Fruit fly (Drosophila melanogaster) whole organism, embryonic: Measurements from ENCODE around the gene CG16749.

Experiments
- Aef1 ChIP-seq: fragments of 200-800 bp; sonication (Bioruptor generic); IDR thresholded peaks from 3 replicates; pipeline ENCODE4 v1.3.6; 2022; ENCODE audit warnings: missing biosample characterization, missing genetic modification characterization
- Asciz ChIP-seq: fragments of 200-800 bp; sonication (Bioruptor generic); optimal IDR thresholded peaks from 2 replicates; lab custom pipeline; 2017; ENCODE audit warnings: missing biosample characterization, mild to moderate bottlenecking, missing genetic modification characterization, missing genetic modification reagents
- CG10267 ChIP-seq: fragments of 200-800 bp; sonication (Bioruptor generic); optimal IDR thresholded peaks from 2 replicates; lab custom pipeline; 2018; ENCODE audit warnings: missing biosample characterization, mild to moderate bottlenecking, missing genetic modification characterization, moderate library complexity
- CG10321 ChIP-seq: fragments of 200-800 bp; sonication (Bioruptor generic); IDR thresholded peaks from 2 replicates; pipeline ENCODE4 v1.3.6; 2022; ENCODE audit warnings: missing biosample characterization, missing genetic modification characterization
- CG11560 ChIP-seq: fragments of 200-800 bp; sonication (Bioruptor generic); IDR thresholded peaks from 3 replicates; pipeline ENCODE4 v1.3.6; 2022; ENCODE audit warnings: missing biosample characterization, missing genetic modification characterization
- CG12104 ChIP-seq: fragments of 200-800 bp; sonication (Bioruptor generic); optimal IDR thresholded peaks from 3 replicates; lab custom pipeline; 2016; ENCODE audit warnings: missing biosample characterization, missing genetic modification characterization
- CG12155 ChIP-seq: fragments of 200-800 bp; sonication (Bioruptor generic); optimal IDR thresholded peaks from 3 replicates; lab custom pipeline; 2016; ENCODE audit warnings: missing biosample characterization, missing genetic modification characterization
- CG13424 ChIP-seq: fragments of 200-800 bp; sonication (Bioruptor generic); optimal IDR thresholded peaks from 2 replicates; lab custom pipeline; 2019; ENCODE audit warnings: missing biosample characterization, mild to moderate bottlenecking, missing genetic modification characterization, moderate library complexity
- CG13775 ChIP-seq: fragments of 200-800 bp; sonication (Bioruptor generic); optimal IDR thresholded peaks from 3 replicates; lab custom pipeline; 2017; ENCODE audit warnings: missing biosample characterization, mild to moderate bottlenecking, missing genetic modification characterization
- CG15601 ChIP-seq: fragments of 200-800 bp; sonication (Bioruptor generic); optimal IDR thresholded peaks from 3 replicates; lab custom pipeline; 2019; ENCODE audit warnings: missing biosample characterization, mild to moderate bottlenecking, missing genetic modification characterization, moderate library complexity
- CG31365 ChIP-seq: fragments of 200-800 bp; sonication (Bioruptor generic); optimal IDR thresholded peaks from 2 replicates; lab custom pipeline; 2018; ENCODE audit warnings: missing biosample characterization, mild to moderate bottlenecking, missing genetic modification characterization
- CG34422 ChIP-seq: fragments of 200-800 bp; sonication (Bioruptor generic); IDR thresholded peaks from 3 replicates; pipeline ENCODE4 v1.3.6; 2022; ENCODE audit warnings: missing biosample characterization, missing genetic modification characterization
- CG4404 ChIP-seq: fragments of 200-800 bp; sonication (Bioruptor generic); IDR thresholded peaks from 2 replicates; pipeline ENCODE4 v1.3.6; 2022; ENCODE audit warnings: missing biosample characterization, missing genetic modification characterization
- CG6689 ChIP-seq: fragments of 200-800 bp; sonication (Bioruptor generic); IDR thresholded peaks from 2 replicates; pipeline ENCODE4 v1.3.6; 2022; ENCODE audit warnings: missing biosample characterization, missing genetic modification characterization
- CG9609 ChIP-seq: fragments of 200-800 bp; sonication (Bioruptor generic); optimal IDR thresholded peaks from 3 replicates; lab custom pipeline; 2016; ENCODE audit warnings: missing biosample characterization, missing genetic modification characterization
- CHES-1-like ChIP-seq: fragments of 200-800 bp; sonication (Bioruptor generic); optimal IDR thresholded peaks from 2 replicates; lab custom pipeline; 2016; ENCODE audit warnings: missing biosample characterization, missing genetic modification characterization
- CoRest ChIP-seq: fragments of 200-800 bp; sonication (Bioruptor generic); optimal IDR thresholded peaks from 3 replicates; lab custom pipeline; 2018; ENCODE audit warnings: missing biosample characterization, mild to moderate bottlenecking, missing genetic modification characterization, moderate library complexity
- Deaf1 ChIP-seq: fragments of 200-800 bp; optimal IDR thresholded peaks from 3 replicates; lab custom pipeline; 2019; ENCODE audit warnings: missing biosample characterization, mild to moderate bottlenecking, missing genetic modification characterization, moderate library complexity
- Dek ChIP-seq: fragments of 200-800 bp; sonication (Bioruptor generic); optimal IDR thresholded peaks from 3 replicates; lab custom pipeline; 2019; ENCODE audit warnings: missing biosample characterization, mild to moderate bottlenecking, missing genetic modification characterization, moderate library complexity
- Dip3 ChIP-seq: fragments of 200-800 bp; sonication (Bioruptor generic); optimal IDR thresholded peaks from 3 replicates; lab custom pipeline; 2016; ENCODE audit warnings: missing biosample characterization, missing genetic modification characterization
- H2.0 ChIP-seq: fragments of 200-800 bp; sonication (Bioruptor generic); IDR thresholded peaks from 2 replicates; pipeline ENCODE4 v1.3.6; 2022; ENCODE audit warnings: missing biosample characterization, missing genetic modification characterization
- Hsf ChIP-seq: fragments of 200-800 bp; sonication (Bioruptor generic); optimal IDR thresholded peaks from 3 replicates; lab custom pipeline; 2016; ENCODE audit warnings: missing biosample characterization, missing genetic modification characterization
- Myb ChIP-seq: fragments of 200-800 bp; sonication (Bioruptor generic); optimal IDR thresholded peaks from 2 replicates; lab custom pipeline; 2016; ENCODE audit warnings: missing biosample characterization, missing genetic modification characterization
- Six4 ChIP-seq: fragments of 200-800 bp; sonication (Bioruptor generic); optimal IDR thresholded peaks from 2 replicates; lab custom pipeline; 2016; ENCODE audit warnings: missing biosample characterization, missing genetic modification characterization
- Sox102F ChIP-seq: fragments of 200-800 bp; sonication (Bioruptor generic); optimal IDR thresholded peaks from 2 replicates; lab custom pipeline; 2018; ENCODE audit warnings: missing biosample characterization, mild to moderate bottlenecking, missing genetic modification characterization, moderate library complexity
- Xrp1 ChIP-seq: fragments of 200-800 bp; sonication (Bioruptor generic); IDR thresholded peaks from 2 replicates; pipeline ENCODE4 v1.3.6; 2022; ENCODE audit warnings: missing biosample characterization, missing genetic modification characterization
- abd-A ChIP-seq: fragments of 200-800 bp; sonication (Bioruptor generic); optimal IDR thresholded peaks from 3 replicates; lab custom pipeline; 2019; ENCODE audit warnings: missing biosample characterization, mild to moderate bottlenecking, missing genetic modification characterization, moderate library complexity
- ara ChIP-seq: fragments of 200-800 bp; sonication (Bioruptor generic); IDR thresholded peaks from 2 replicates; pipeline ENCODE4 v1.3.6; 2022; ENCODE audit warnings: missing biosample characterization, missing genetic modification characterization
- ash1 ChIP-seq: fragments of 200-800 bp; sonication (Bioruptor generic); optimal IDR thresholded peaks from 2 replicates; lab custom pipeline; 2018; ENCODE audit warnings: missing biosample characterization, mild to moderate bottlenecking, missing genetic modification characterization
- az2 ChIP-seq: fragments of 200-800 bp; sonication (Bioruptor generic); optimal IDR thresholded peaks from 3 replicates; lab custom pipeline; 2016; ENCODE audit warnings: missing biosample characterization, missing genetic modification characterization
- bcd ChIP-seq: fragments of 200-800 bp; sonication (Bioruptor generic); optimal IDR thresholded peaks from 2 replicates; lab custom pipeline; 2017; ENCODE audit warnings: missing biosample characterization, mild to moderate bottlenecking, missing genetic modification characterization
- bsh ChIP-seq, 2 experiments: fragments of 200-800 bp; sonication (Bioruptor generic); optimal IDR thresholded peaks; 2 replicates each; lab custom pipeline; 2017 to 2018; ENCODE audit warnings: mild to moderate bottlenecking in 2 of 2, missing biosample characterization in 2 of 2, missing genetic modification characterization in 2 of 2, moderate library complexity in 1 of 2
- btn ChIP-seq: fragments of 200-800 bp; sonication (Bioruptor generic); optimal IDR thresholded peaks from 2 replicates; lab custom pipeline; 2016; ENCODE audit warnings: missing biosample characterization, missing genetic modification characterization
- chif ChIP-seq, 2 experiments: fragments of 200-800 bp; sonication (Bioruptor generic); optimal IDR thresholded peaks; 3 replicates each; lab custom pipeline; 2016; ENCODE audit warnings: missing biosample characterization in 2 of 2, missing genetic modification characterization in 2 of 2
- chinmo ChIP-seq: fragments of 200-800 bp; sonication (Bioruptor generic); IDR thresholded peaks from 4 replicates; pipeline ENCODE4 v1.3.6; 2022; ENCODE audit warnings: missing biosample characterization, missing genetic modification characterization; ENCODE audit not compliant: partially characterized antibody
- chn ChIP-seq: fragments of 200-800 bp; sonication (Bioruptor generic); optimal IDR thresholded peaks from 2 replicates; lab custom pipeline; 2016; ENCODE audit warnings: missing biosample characterization, missing genetic modification characterization
- corto ChIP-seq: fragments of 200-800 bp; sonication (Bioruptor generic); optimal IDR thresholded peaks from 2 replicates; lab custom pipeline; 2016; ENCODE audit warnings: missing biosample characterization, mild to moderate bottlenecking, missing genetic modification characterization, moderate library complexity
- danr ChIP-seq: fragments of 200-800 bp; sonication (Bioruptor generic); IDR thresholded peaks from 2 replicates; pipeline ENCODE4 v1.3.6; 2022; ENCODE audit warnings: missing biosample characterization, missing genetic modification characterization
- hb ChIP-seq: fragments of 200-800 bp; sonication (Bioruptor generic); IDR thresholded peaks from 3 replicates; pipeline ENCODE4 v1.3.6; 2022; ENCODE audit warnings: missing biosample characterization, missing genetic modification characterization; ENCODE audit not compliant: partially characterized antibody
- kay ChIP-seq: fragments of 200-800 bp; sonication (Bioruptor generic); optimal IDR thresholded peaks from 2 replicates; lab custom pipeline; 2016; ENCODE audit warnings: missing biosample characterization, missing genetic modification characterization
- lilli ChIP-seq: fragments of 200-800 bp; sonication (Bioruptor generic); optimal IDR thresholded peaks from 3 replicates; lab custom pipeline; 2016; ENCODE audit warnings: missing biosample characterization, missing genetic modification characterization
- maf-S ChIP-seq: fragments of 200-800 bp; sonication (Bioruptor generic); optimal IDR thresholded peaks from 2 replicates; lab custom pipeline; 2016; ENCODE audit warnings: missing biosample characterization, missing genetic modification characterization
- pho ChIP-seq: fragments of 200-800 bp; sonication (Bioruptor generic); optimal IDR thresholded peaks from 2 replicates; lab custom pipeline; 2016; ENCODE audit warnings: missing biosample characterization, missing genetic modification characterization
- prd ChIP-seq, 3 experiments: fragments of >200 bp in 2 of 3; fragments of 200-800 bp in 1 of 3; sonication (Bioruptor generic) in 1 of 3; optimal IDR thresholded peaks in 2 of 3; IDR thresholded peaks in 1 of 3; 2 replicates in 2 of 3; 3 replicates in 1 of 3; pipeline versions ENCODE4 v1.3.6 to Lab custom; 2017 to 2022; ENCODE audit warnings: missing biosample characterization in 1 of 3, missing genetic modification characterization in 1 of 3
- salm ChIP-seq: fragments of 200-800 bp; sonication (Bioruptor generic); optimal IDR thresholded peaks from 2 replicates; lab custom pipeline; 2018; ENCODE audit warnings: missing biosample characterization, mild to moderate bottlenecking, missing genetic modification characterization
- sisA ChIP-seq: fragments of 200-800 bp; sonication (Bioruptor generic); IDR thresholded peaks from 2 replicates; pipeline ENCODE4 v1.3.6; 2022; ENCODE audit warnings: missing biosample characterization, missing genetic modification characterization
- slp2 ChIP-seq: fragments of 200-800 bp; sonication (Bioruptor generic); optimal IDR thresholded peaks from 2 replicates; lab custom pipeline; 2016; ENCODE audit warnings: missing biosample characterization, missing genetic modification characterization
- tgo ChIP-seq: fragments of 200-800 bp; sonication (Bioruptor generic); IDR thresholded peaks from 3 replicates; pipeline ENCODE4 v1.3.6; 2022; ENCODE audit warnings: missing biosample characterization, missing genetic modification characterization
- tna ChIP-seq: fragments of 200-800 bp; sonication (Bioruptor generic); IDR thresholded peaks from 2 replicates; pipeline ENCODE4 v1.3.6; 2022; ENCODE audit warnings: missing biosample characterization, missing genetic modification characterization; ENCODE audit not compliant: partially characterized antibody
- wek ChIP-seq: fragments of 200-800 bp; sonication (Bioruptor generic); optimal IDR thresholded peaks from 3 replicates; lab custom pipeline; 2018; ENCODE audit warnings: missing biosample characterization, mild to moderate bottlenecking, missing genetic modification characterization, moderate library complexity

The CG16749 gene

DNA sequence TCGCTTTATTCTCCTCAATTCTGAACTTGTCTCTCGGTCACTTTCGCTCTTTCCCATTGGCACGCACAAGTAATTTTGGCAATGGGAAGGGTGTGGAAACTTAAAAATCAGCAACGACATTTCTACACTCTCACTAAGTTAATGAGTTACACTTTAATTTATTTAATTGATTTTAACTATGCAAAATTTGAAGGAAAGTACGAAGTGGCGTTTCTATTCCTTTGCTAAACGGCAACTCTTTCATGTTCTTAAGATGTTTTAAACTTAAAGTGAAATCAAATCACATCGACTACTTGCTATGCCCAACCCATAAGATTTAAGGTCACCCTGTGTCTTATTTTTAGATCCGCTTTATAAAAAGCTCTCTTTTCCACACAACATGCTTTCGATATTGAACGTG is 38.7 kb upstream of the CG16749 start (continued):
- TF ChIP-seq slp2 (peak; percentile 12), btn (GFP tag; lab: Kevin White, UChicago) (no peak), prd (optimal IDR thresholded peaks at IDR 0.05; lab: Kevin White, UChicago) (no peak), prd (GFP tag; IDR thresholded peaks at IDR 0.05; lab: Robert Waterston, UW) (peak; percentile 64; the same call in 2 of the 3 replicates), CG11560 (tag; lab: Robert Waterston, UW) (no peak), corto (GFP tag; lab: Kevin White, UChicago) (no peak), lilli (peak; percentile 67), CoRest (peak; percentile 65), kay (GFP tag; lab: Kevin White, UChicago) (no peak), wek (GFP tag; lab: Kevin White, UChicago) (no peak), Six4 (peak; percentile 22), Hsf (GFP tag; lab: Kevin White, UChicago) (peak; percentile 34), CG10267 (peak; percentile 19), Aef1 (GFP tag; lab: Robert Waterston, UW) (peak; percentile 59; the same call in 2 of the 3 replicates), CG10321 (GFP tag; lab: Robert Waterston, UW) (no peak), hb (GFP tag; lab: Robert Waterston, UW) (no peak), Myb (GFP tag; lab: Kevin White, UChicago) (peak; percentile 2), ash1 (no peak), chif (GFP tag; optimal IDR thresholded peaks at IDR 0.05; lab: Kevin White, UChicago) (peak in 1 of 2 experiments; percentile 26), sisA (peak; percentile 50), CG13775 (peak; percentile 8), CG15601 (no peak), CG13424 (tag; lab: Kevin White, UChicago) (peak; percentile 70), CG12155 (GFP tag; lab: Kevin White, UChicago) (peak; percentile 41), tna (GFP tag; lab: Robert Waterston, UW) (no peak), tgo (GFP tag; lab: Robert Waterston, UW) (peak; percentile 64; the same call in 2 of the 3 replicates), Sox102F (GFP tag; lab: Kevin White, UChicago) (peak; percentile 71), Dip3 (GFP tag; lab: Kevin White, UChicago) (peak; percentile 52), salm (tag; lab: Kevin White, UChicago) (peak; percentile 30), CG31365 (tag; lab: Kevin White, UChicago) (peak; percentile 9), Asciz (GFP tag; lab: Kevin White, UChicago) (peak; percentile 30), bcd (GFP tag; lab: Kevin White, UChicago) (peak; percentile 37), maf-S (GFP tag; lab: Kevin White, UChicago) (no peak), CG9609 (GFP tag; lab: Kevin White, UChicago) (no peak), CHES-1-like (no peak), CG4404 (peak; percentile 37; the same call in 1 of the 2 replicates), H2.0 (GFP tag; lab: Robert Waterston, UW) (peak; percentile 13; the same call in 1 of the 2 replicates), CG6689 (peak; percentile 54; the same call in 1 of the 2 replicates), Dek (tag; lab: Kevin White, UChicago) (peak; percentile 30), pho (GFP tag; lab: Kevin White, UChicago) (peak; percentile 55), CG12104 (peak; percentile 10), Xrp1 (GFP tag; lab: Robert Waterston, UW) (peak; percentile 46; the same call in 1 of the 2 replicates), abd-A (no peak), ara (no peak), chinmo (0 out of 4 replicates have a peak, but pooled peaks have one; percentile 29), Deaf1 (tag; lab: Kevin White, UChicago) (no peak), danr (peak; percentile 31; the same call in 1 of the 2 replicates), chn (GFP tag; lab: Kevin White, UChicago) (peak; percentile 7), az2 (GFP tag; lab: Kevin White, UChicago) (peak; percentile 28), CG34422 (GFP tag; lab: Robert Waterston, UW) (0 out of 3 replicates have a peak, but pooled peaks have one; percentile 44), bsh (GFP tag; optimal IDR thresholded peaks at IDR 0.05; lab: Kevin White, UChicago) (no peak)
